Fruit fly (Drosophila melanogaster): ENCODE data around the gene CG4935.
A peak's percentile ranks its signal among the peaks of the same experiment; 100 is the strongest.

CG4935 gene

DNA sequence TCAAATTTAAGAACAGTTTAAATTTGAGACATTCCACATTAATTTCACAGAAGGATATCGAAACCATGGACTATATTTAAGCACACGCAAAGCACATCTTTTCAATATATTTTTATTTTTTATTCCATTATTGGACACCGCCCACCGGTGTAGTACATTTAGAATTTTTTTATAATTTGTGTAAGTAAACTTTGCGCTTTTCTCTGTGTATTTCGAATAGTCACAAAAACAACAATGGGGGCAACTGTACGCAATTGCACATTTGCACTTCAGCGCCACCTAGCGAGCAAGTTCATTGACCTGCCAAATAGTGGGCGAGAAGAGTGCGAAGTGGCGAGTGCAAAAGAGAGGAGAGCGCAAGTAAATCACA lies 13.9 kb downstream of the CG4935 start (continued):
- TF ChIP-seq CG32767 (GFP tag; IDR thresholded peaks at IDR 0.05) (no peak), Adf1 (GFP tag; IDR thresholded peaks at IDR 0.05) (no peak), CG4424 (GFP tag; optimal IDR thresholded peaks at IDR 0.05) (no peak), CG10274 (GFP tag; optimal IDR thresholded peaks at IDR 0.05) (no peak), CG2875 (GFP tag; optimal IDR thresholded peaks at IDR 0.05) (peak; percentile 23), btn (GFP tag; optimal IDR thresholded peaks at IDR 0.05) (no peak), luna (GFP tag; optimal IDR thresholded peaks at IDR 0.05) (no peak), CG10979 (tag; optimal IDR thresholded peaks at IDR 0.05) (peak; percentile 44), sr (GFP tag; IDR thresholded peaks at IDR 0.05) (0 out of 3 replicates have a peak, but pooled peaks have one; percentile 28), caup (GFP tag; optimal IDR thresholded peaks at IDR 0.05; ENCODE audit: severe bottlenecking) (peak; percentile 61), CG30020 (tag; optimal IDR thresholded peaks at IDR 0.05) (no peak), CG2120 (GFP tag; optimal IDR thresholded peaks at IDR 0.05) (peak; percentile 72), ftz-f1 (GFP tag; optimal IDR thresholded peaks at IDR 0.05) (no peak), CG11696 (GFP tag; IDR thresholded peaks at IDR 0.05) (0 out of 2 replicates have a peak, but pooled peaks have one; percentile 30), Hr51 (GFP tag; optimal IDR thresholded peaks at IDR 0.05) (peak in 1 of 2 experiments; percentile 70), vvl (GFP tag; IDR thresholded peaks at IDR 0.05) (0 out of 2 replicates have a peak, but pooled peaks have one; percentile 46), nerfin-2 (GFP tag; IDR thresholded peaks at IDR 0.05; ENCODE audit: partially characterized antibody) (no peak), gce (GFP tag; IDR thresholded peaks at IDR 0.05) (no peak), CG11456 (GFP tag; IDR thresholded peaks at IDR 0.05) (0 out of 3 replicates have a peak, but pooled peaks have one; percentile 18), CG32772 (GFP tag; IDR thresholded peaks at IDR 0.05) (peak; percentile 42; the same call in 1 of the 2 replicates), Mad (GFP tag; optimal IDR thresholded peaks at IDR 0.05) (peak; percentile 13), ase (GFP tag; IDR thresholded peaks at IDR 0.05) (no peak), wek (GFP tag; optimal IDR thresholded peaks at IDR 0.05) (no peak), CG17802 (tag; optimal IDR thresholded peaks at IDR 0.05) (no peak), Sox100B (GFP tag; optimal IDR thresholded peaks at IDR 0.05) (peak; percentile 46), CG7357 (GFP tag; IDR thresholded peaks at IDR 0.05) (peak; percentile 29; the same call in 1 of the 3 replicates), CG3407 (GFP tag; optimal IDR thresholded peaks at IDR 0.05) (no peak), klu (GFP tag; IDR thresholded peaks at IDR 0.05) (no peak), bcd (GFP tag; optimal IDR thresholded peaks at IDR 0.05) (peak; percentile 47), tgo (GFP tag; IDR thresholded peaks at IDR 0.05) (peak; percentile 49; the same call in 2 of the 3 replicates), bab2 (GFP tag; optimal IDR thresholded peaks at IDR 0.05) (peak; percentile 16), CG34376 (GFP tag; optimal IDR thresholded peaks at IDR 0.05) (no peak), Antp (GFP tag; optimal IDR thresholded peaks at IDR 0.05) (no peak), salm (tag; optimal IDR thresholded peaks at IDR 0.05) (no peak), CG6175 (GFP tag; IDR thresholded peaks at IDR 0.05) (no peak), ranshi (GFP tag; IDR thresholded peaks at IDR 0.05) (0 out of 2 replicates have a peak, but pooled peaks have one; percentile 18), h (optimal IDR thresholded peaks at IDR 0.05) (no peak), NC2β (GFP tag; optimal IDR thresholded peaks at IDR 0.05) (no peak), CG8281 (tag; optimal IDR thresholded peaks at IDR 0.05) (no peak), pfk (GFP tag; optimal IDR thresholded peaks at IDR 0.05) (no peak), Optix (GFP tag; IDR thresholded peaks at IDR 0.05) (no peak), CG8290 (GFP tag; optimal IDR thresholded peaks at IDR 0.05) (no peak), CG8290 (tag; optimal IDR thresholded peaks at IDR 0.05) (no peak), CG33557 (GFP tag; optimal IDR thresholded peaks at IDR 0.05) (no peak), zen (tag; optimal IDR thresholded peaks at IDR 0.05) (no peak), Oaz (GFP tag; IDR thresholded peaks at IDR 0.05) (no peak), Fer1 (GFP tag; optimal IDR thresholded peaks at IDR 0.05) (peak; percentile 69), hkb (optimal IDR thresholded peaks at IDR 0.05) (no peak), hkb (GFP tag; IDR thresholded peaks at IDR 0.05) (peak; percentile 36; the same call in 1 of the 2 replicates), Elba2 (GFP tag; optimal IDR thresholded peaks at IDR 0.05) (no peak), CG6272 (GFP tag; IDR thresholded peaks at IDR 0.05) (no peak), NC2α (GFP tag; optimal IDR thresholded peaks at IDR 0.05) (no peak), CG15601 (tag; optimal IDR thresholded peaks at IDR 0.05) (peak; percentile 8)
